Worm (Caenorhabditis elegans): ENCODE measurements around the gene C06C6.8.

DNA sequence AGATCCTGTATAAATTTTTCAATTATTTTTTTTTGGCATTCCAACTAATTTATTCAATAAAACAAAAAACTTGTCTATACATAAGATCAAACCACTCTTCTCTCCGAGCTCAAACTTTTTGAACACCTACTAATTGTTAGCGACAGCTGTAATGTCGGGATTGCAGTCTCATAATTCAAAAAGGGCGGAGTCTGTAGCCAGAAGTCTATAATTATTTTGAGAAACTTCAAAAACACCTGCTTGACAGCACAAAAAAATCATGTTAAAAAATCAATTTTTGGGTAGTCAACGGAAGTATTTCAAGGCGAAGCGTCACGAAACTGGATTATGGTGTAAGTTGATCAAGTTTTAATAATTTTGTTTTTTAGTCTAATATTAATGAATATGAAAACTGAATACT, 23.1 kb downstream of the C06C6.8 start, which contains the start of gene srx-44:
- TF ChIP-seq dao-5 (tag; optimal IDR thresholded peaks at IDR 0.05) (no peak), W03F9.2 (tag; optimal IDR thresholded peaks at IDR 0.05) (no peak), him-1 (tag; optimal IDR thresholded peaks at IDR 0.05) (no peak)

All from whole organism, L4/young adult.